Worm (Caenorhabditis elegans) whole organism, mixed stage, embryonic: ENCODE results near the gene str-190.

Experiments used
- nhr-12 ChIP-seq: fragments of 150-350 bp; optimal IDR thresholded peaks from 2 replicates; lab custom pipeline; 2014; ENCODE audit warnings: missing biosample characterization, missing genetic modification characterization
- snpc-4 ChIP-seq: fragments of 150-350 bp; optimal IDR thresholded peaks from 2 replicates; lab custom pipeline; 2014; ENCODE audit warnings: missing biosample characterization, missing genetic modification characterization

DNA sequence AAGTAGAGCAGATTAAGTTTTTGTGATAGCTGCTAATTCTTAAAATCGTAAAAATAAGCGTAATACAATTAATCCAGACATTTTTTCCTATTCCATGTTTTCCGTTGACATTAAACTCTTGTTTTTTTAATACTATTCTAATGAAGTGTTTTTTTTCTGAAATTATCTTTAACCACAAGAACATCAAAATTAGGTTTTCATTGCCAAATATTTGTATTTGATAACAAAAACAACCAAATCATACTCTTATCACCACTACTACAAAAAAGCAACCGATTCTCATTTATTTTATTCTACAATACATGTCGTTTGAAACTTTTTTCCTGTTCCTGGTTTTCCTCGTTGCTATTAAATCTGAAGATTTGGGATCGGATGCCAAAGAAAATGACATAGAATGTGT lies 48.8 kb upstream of the str-190 start, which contains the start of gene C54F6.17:
- TF ChIP-seq snpc-4: no peak
- no peak for TF ChIP-seq nhr-12 (tag; lab: Kevin White, UChicago)
